Worm (Caenorhabditis elegans) whole organism, mixed stage, embryonic: ENCODE data around the gene srg-2.

ENCODE experiments used
- blmp-1 ChIP-seq: fragments of 150-350 bp; optimal IDR thresholded peaks from 2 replicates; lab custom pipeline; 2014; ENCODE audit warnings: missing biosample characterization, missing genetic modification characterization
- ceh-39 ChIP-seq: fragments of 150-350 bp; optimal IDR thresholded peaks from 2 replicates; lab custom pipeline; 2014; ENCODE audit warnings: missing biosample characterization, missing genetic modification characterization
- ces-1 ChIP-seq: fragments of 150-350 bp; optimal IDR thresholded peaks from 2 replicates; lab custom pipeline; 2014; ENCODE audit warnings: missing biosample characterization, missing genetic modification reagents, missing genetic modification characterization
- drap-1 ChIP-seq: fragments of 200-800 bp; sonication (Bioruptor generic); optimal IDR thresholded peaks from 3 replicates; lab custom pipeline; 2018; ENCODE audit warnings: mild to moderate bottlenecking, missing genetic modification characterization, missing compliant biosample characterization
- elt-1 ChIP-seq: sonication (generic microtip); optimal IDR thresholded peaks from 2 replicates; lab custom pipeline; 2017; ENCODE audit warnings: missing genetic modification characterization, mild to moderate bottlenecking, missing compliant biosample characterization, antibody characterized with exemption, moderate library complexity, borderline replicate concordance; ENCODE audit not compliant: insufficient read depth
- lin-13 ChIP-seq: fragments of 150-350 bp; optimal IDR thresholded peaks from 2 replicates; lab custom pipeline; 2014; ENCODE audit warnings: missing biosample characterization, missing genetic modification characterization
- lsy-2 ChIP-seq: fragments of 150-350 bp; optimal IDR thresholded peaks from 2 replicates; lab custom pipeline; 2014; ENCODE audit warnings: missing biosample characterization, missing genetic modification characterization
- nhr-237 ChIP-seq: fragments of 150-350 bp; optimal IDR thresholded peaks from 2 replicates; lab custom pipeline; 2014; ENCODE audit warnings: missing biosample characterization, missing genetic modification characterization
- pha-4 ChIP-seq: fragments of 150-350 bp; optimal IDR thresholded peaks from 2 replicates; lab custom pipeline; 2018; ENCODE audit warnings: missing biosample characterization, missing genetic modification reagents, missing genetic modification characterization
- snpc-4 ChIP-seq: fragments of 150-350 bp; optimal IDR thresholded peaks from 2 replicates; lab custom pipeline; 2014; ENCODE audit warnings: missing biosample characterization, missing genetic modification characterization
- unc-39 ChIP-seq: fragments of 150-350 bp; optimal IDR thresholded peaks from 2 replicates; lab custom pipeline; 2014; ENCODE audit warnings: missing biosample characterization, missing genetic modification characterization
- ztf-11 ChIP-seq: fragments of 150-350 bp; optimal IDR thresholded peaks from 2 replicates; lab custom pipeline; 2014; ENCODE audit warnings: missing biosample characterization, missing genetic modification characterization

ce11 chrIII:6240528-6240927, 19.5 kb downstream of the srg-2 start, which contains the start of gene T12A2.3:
- TF ChIP-seq unc-39 (tag; lab: Kevin White, UChicago): no peak
- no peak for TF ChIP-seq ztf-11 (tag; lab: Kevin White, UChicago)
- no peak for TF ChIP-seq blmp-1
- no peak for TF ChIP-seq elt-1 (tag; lab: Kevin White, UChicago)
- TF ChIP-seq lsy-2: no peak
- no peak for TF ChIP-seq pha-4 (tag; lab: Kevin White, UChicago)
- TF ChIP-seq lin-13 (tag; lab: Kevin White, UChicago): no peak
- TF ChIP-seq snpc-4 (tag; lab: Kevin White, UChicago): no peak
- TF ChIP-seq nhr-237 (tag; lab: Kevin White, UChicago): no peak
- TF ChIP-seq ceh-39 (tag; lab: Kevin White, UChicago): no peak
- no peak for TF ChIP-seq ces-1
- TF ChIP-seq drap-1: no peak
